Worm (Caenorhabditis elegans): ENCODE measurements around the gene rpt-4.

ce11 chrII:24559-24998, 21.4 kb downstream of the rpt-4 start, which contains the start of gene enee-1:
- TF ChIP-seq R02D3.7 (tag; optimal IDR thresholded peaks at IDR 0.05) (peak; percentile 62), elt-1 (tag; optimal IDR thresholded peaks at IDR 0.05) (peak; percentile 18), ztf-11 (tag; optimal IDR thresholded peaks at IDR 0.05) (no peak), ama-1 (optimal IDR thresholded peaks at IDR 0.05) (peak; percentile 87), lsy-2 (tag; optimal IDR thresholded peaks at IDR 0.05) (peak; percentile 83 to 93), mdl-1 (tag; optimal IDR thresholded peaks at IDR 0.05) (peak in 1 of 2 experiments; percentile 36), alr-1 (tag; optimal IDR thresholded peaks at IDR 0.05) (no peak), peb-1 (tag; optimal IDR thresholded peaks at IDR 0.05) (no peak), nhr-6 (tag; optimal IDR thresholded peaks at IDR 0.05) (peak; percentile 99), unc-39 (tag; optimal IDR thresholded peaks at IDR 0.05) (no peak), lin-13 (GFP tag; optimal IDR thresholded peaks at IDR 0.05) (peak; percentile 91), nhr-12 (tag; optimal IDR thresholded peaks at IDR 0.05) (no peak)

Measured in whole organism, L2 larva.